Worm (Caenorhabditis elegans) whole organism, L4 larva: ENCODE results near the gene F10E7.9.

ENCODE experiments used
- F10B5.3 ChIP-seq: sonication (generic microtip); optimal IDR thresholded peaks from 2 replicates; lab custom pipeline; 2016; ENCODE audit warnings: mild to moderate bottlenecking, missing genetic modification characterization, missing compliant biosample characterization
- F37D6.2 ChIP-seq: sonication (generic microtip); optimal IDR thresholded peaks from 2 replicates; lab custom pipeline; 2016; ENCODE audit warnings: mild to moderate bottlenecking, missing genetic modification characterization, missing compliant biosample characterization
- T26A8.4 ChIP-seq: fragments of 200-800 bp; sonication (Bioruptor generic); IDR thresholded peaks from 2 replicates; pipeline ENCODE4 v1.3.6; 2022; ENCODE audit warnings: missing genetic modification characterization, missing compliant biosample characterization
- ZK337.2 ChIP-seq: fragments of 200-800 bp; sonication (Bioruptor generic); IDR thresholded peaks from 2 replicates; pipeline ENCODE4 v1.3.6; 2022; ENCODE audit warnings: missing genetic modification reagents, missing genetic modification characterization, missing compliant biosample characterization
- aha-1 ChIP-seq: fragments of 150-350 bp; peaks from one replicate; lab custom pipeline; 2014; ENCODE audit warnings: missing biosample characterization, missing genetic modification characterization
- ama-1 ChIP-seq: fragments of 150-350 bp; optimal IDR thresholded peaks from 2 replicates; lab custom pipeline; 2014; ENCODE audit warnings: inconsistent platforms, mixed read lengths
- ceh-32 ChIP-seq: sonication (generic microtip); optimal IDR thresholded peaks from 2 replicates; lab custom pipeline; 2016; ENCODE audit warnings: mild to moderate bottlenecking, missing genetic modification characterization, missing compliant biosample characterization; ENCODE audit not compliant: poor library complexity
- ceh-82 ChIP-seq: sonication (generic microtip); optimal IDR thresholded peaks from 2 replicates; lab custom pipeline; 2017; ENCODE audit warnings: missing biosample characterization, missing genetic modification characterization
- dmd-6 ChIP-seq: fragments of 200-800 bp; sonication (Bioruptor generic); IDR thresholded peaks from 2 replicates; pipeline ENCODE4 v1.3.6; 2022; ENCODE audit warnings: missing genetic modification reagents, missing genetic modification characterization, missing compliant biosample characterization
- dpl-1 ChIP-seq: fragments of 150-350 bp; optimal IDR thresholded peaks from 2 replicates; lab custom pipeline; 2014; ENCODE audit warnings: missing biosample characterization, missing genetic modification reagents, missing genetic modification characterization
- dve-1 ChIP-seq: sonication (generic microtip); optimal IDR thresholded peaks from 2 replicates; lab custom pipeline; 2017; ENCODE audit warnings: antibody characterized with exemption, mild to moderate bottlenecking, missing genetic modification characterization, missing compliant biosample characterization; ENCODE audit not compliant: insufficient read depth
- egl-43 ChIP-seq: fragments of 200-800 bp; sonication (Bioruptor generic); IDR thresholded peaks from 2 replicates; pipeline ENCODE4 v1.3.6; 2022; ENCODE audit warnings: missing genetic modification reagents, missing genetic modification characterization, missing compliant biosample characterization
- fkh-10 ChIP-seq: fragments of 150-350 bp; optimal IDR thresholded peaks from 2 replicates; lab custom pipeline; 2014; ENCODE audit warnings: missing biosample characterization, missing genetic modification reagents, missing genetic modification characterization
- hif-1 ChIP-seq, 2 experiments: sonication (generic microtip); optimal IDR thresholded peaks; 2 replicates each; lab custom pipeline; 2016 to 2017; ENCODE audit warnings: missing compliant biosample characterization in 2 of 2, missing genetic modification characterization in 2 of 2, missing genetic modification reagents in 2 of 2, missing genotype in 2 of 2, mild to moderate bottlenecking in 1 of 2
- hlh-11 ChIP-seq: fragments of 200-800 bp; sonication (Bioruptor generic); optimal IDR thresholded peaks from 2 replicates; lab custom pipeline; 2018; ENCODE audit warnings: mild to moderate bottlenecking, missing genetic modification characterization, missing compliant biosample characterization
- jun-1 ChIP-seq: fragments of 150-350 bp; optimal IDR thresholded peaks from 2 replicates; lab custom pipeline; 2014; ENCODE audit warnings: missing biosample characterization, missing genetic modification reagents, missing genetic modification characterization
- lim-7 ChIP-seq: fragments of 200-800 bp; sonication (Bioruptor generic); IDR thresholded peaks from 2 replicates; pipeline ENCODE4 v1.3.6; 2022; ENCODE audit warnings: missing genetic modification characterization, missing compliant biosample characterization
- lin-13 ChIP-seq: fragments of 150-350 bp; optimal IDR thresholded peaks from 2 replicates; lab custom pipeline; 2014; ENCODE audit warnings: missing biosample characterization, missing genetic modification reagents, missing genetic modification characterization
- lin-29 ChIP-seq: fragments of 200-800 bp; sonication (Bioruptor generic); IDR thresholded peaks from 2 replicates; pipeline ENCODE4 v1.3.6; 2022; ENCODE audit warnings: missing genetic modification reagents, missing genetic modification characterization, missing compliant biosample characterization
- madf-9 ChIP-seq: fragments of 200-800 bp; sonication (Bioruptor generic); conservative IDR thresholded peaks from 2 replicates; pipeline ENCODE4 v1.3.6; 2022; ENCODE audit warnings: missing genetic modification reagents, missing genetic modification characterization, missing compliant biosample characterization
- mxl-2 ChIP-seq: fragments of 200-800 bp; sonication (Bioruptor generic); conservative IDR thresholded peaks from 2 replicates; pipeline ENCODE4 v1.3.6; 2022; ENCODE audit warnings: missing genetic modification reagents, missing genetic modification characterization, missing compliant biosample characterization
- nhr-10 ChIP-seq: fragments of 150-350 bp; optimal IDR thresholded peaks from 2 replicates; lab custom pipeline; 2014; ENCODE audit warnings: missing biosample characterization, missing genetic modification characterization
- nhr-102 ChIP-seq: sonication (generic microtip); optimal IDR thresholded peaks from 2 replicates; lab custom pipeline; 2016; ENCODE audit warnings: mild to moderate bottlenecking, missing genetic modification characterization, moderate library complexity, missing compliant biosample characterization
- nhr-111 ChIP-seq: fragments of 200-800 bp; sonication (Bioruptor generic); optimal IDR thresholded peaks from 2 replicates; lab custom pipeline; 2018; ENCODE audit warnings: mild to moderate bottlenecking, missing genetic modification characterization, missing compliant biosample characterization
- nhr-237 ChIP-seq: sonication (generic microtip); optimal IDR thresholded peaks from 2 replicates; lab custom pipeline; 2017; ENCODE audit warnings: missing biosample characterization, missing genetic modification characterization
- nhr-28 ChIP-seq: fragments of 150-350 bp; optimal IDR thresholded peaks from 2 replicates; lab custom pipeline; 2014; ENCODE audit warnings: missing biosample characterization, missing genetic modification characterization
- nhr-41 ChIP-seq: fragments of 200-800 bp; sonication (Bioruptor generic); IDR thresholded peaks from 2 replicates; pipeline ENCODE4 v1.3.6; 2022; ENCODE audit warnings: missing genetic modification reagents, missing genetic modification characterization, missing compliant biosample characterization
- nhr-76 ChIP-seq: fragments of 150-350 bp; optimal IDR thresholded peaks from 2 replicates; lab custom pipeline; 2014; ENCODE audit warnings: missing biosample characterization, missing genetic modification characterization
- nhr-77 ChIP-seq: fragments of 150-350 bp; optimal IDR thresholded peaks from 2 replicates; lab custom pipeline; 2014; ENCODE audit warnings: missing biosample characterization, missing genetic modification characterization
- pha-4 ChIP-seq, 2 experiments: fragments of 150-350 bp in 1 of 2; fragments of 200-800 bp in 1 of 2; sonication (Bioruptor generic) in 1 of 2; IDR thresholded peaks in 1 of 2; optimal IDR thresholded peaks in 1 of 2; 2 replicates each; pipeline versions ENCODE4 v1.3.6 to Lab custom; 2014 to 2022; ENCODE audit warnings: missing genetic modification characterization in 2 of 2, missing genetic modification reagents in 2 of 2, missing biosample characterization in 1 of 2, missing compliant biosample characterization in 1 of 2
- php-3 ChIP-seq: fragments of 200-800 bp; sonication (Bioruptor generic); IDR thresholded peaks from 2 replicates; pipeline ENCODE4 v1.3.6; 2022; ENCODE audit warnings: missing genetic modification reagents, missing genetic modification characterization, missing compliant biosample characterization
- pqm-1 ChIP-seq: sonication (generic microtip); optimal IDR thresholded peaks from 2 replicates; lab custom pipeline; 2017; ENCODE audit warnings: missing biosample characterization, missing genetic modification characterization
- rbr-2 ChIP-seq: sonication (generic microtip); optimal IDR thresholded peaks from 2 replicates; lab custom pipeline; 2016; ENCODE audit warnings: missing genotype, missing genetic modification characterization, missing compliant biosample characterization
- saeg-2 ChIP-seq: fragments of 200-800 bp; sonication (Bioruptor generic); IDR thresholded peaks from 2 replicates; pipeline ENCODE4 v1.3.6; 2022; ENCODE audit warnings: missing genetic modification reagents, missing genetic modification characterization, missing compliant biosample characterization
- sdz-12 ChIP-seq: fragments of 200-800 bp; sonication (Bioruptor generic); optimal IDR thresholded peaks from 2 replicates; lab custom pipeline; 2018; ENCODE audit warnings: mild to moderate bottlenecking, missing genetic modification characterization, missing compliant biosample characterization
- snpc-1.2 ChIP-seq: fragments of 200-800 bp; sonication (Bioruptor generic); IDR thresholded peaks from 2 replicates; pipeline ENCODE4 v1.3.6; 2022; ENCODE audit warnings: missing genetic modification reagents, missing genetic modification characterization, missing compliant biosample characterization
- spr-1 ChIP-seq: sonication (generic microtip); optimal IDR thresholded peaks from 2 replicates; lab custom pipeline; 2016; ENCODE audit warnings: mild to moderate bottlenecking, missing genetic modification characterization, missing compliant biosample characterization
- spr-3 ChIP-seq: fragments of 200-800 bp; sonication (Bioruptor generic); optimal IDR thresholded peaks from 2 replicates; lab custom pipeline; 2018; ENCODE audit warnings: mild to moderate bottlenecking, missing genetic modification characterization, missing compliant biosample characterization
- tag-97 ChIP-seq: fragments of 200-800 bp; sonication (Bioruptor generic); IDR thresholded peaks from 2 replicates; pipeline ENCODE4 v1.3.6; 2022; ENCODE audit warnings: missing genetic modification characterization, missing compliant biosample characterization
- tra-1 ChIP-seq: fragments of 200-800 bp; sonication (Bioruptor generic); IDR thresholded peaks from 2 replicates; pipeline ENCODE4 v1.3.6; 2022; ENCODE audit warnings: missing genetic modification reagents, missing genetic modification characterization, missing compliant biosample characterization
- unc-62 ChIP-seq, 3 experiments: fragments of 150-350 bp in 1 of 3; sonication (generic microtip); optimal IDR thresholded peaks in 2 of 3; peaks in 1 of 3; 1 replicate in 1 of 3; 2 replicates in 2 of 3; lab custom pipeline; 2014 to 2017; ENCODE audit warnings: missing biosample characterization in 3 of 3, missing genetic modification characterization in 3 of 3, missing genetic modification reagents in 3 of 3, missing genotype in 1 of 3
- vab-7 ChIP-seq: fragments of 200-800 bp; sonication (Bioruptor generic); IDR thresholded peaks from 2 replicates; pipeline ENCODE4 v1.3.6; 2022; ENCODE audit warnings: missing genetic modification reagents, missing genetic modification characterization, missing compliant biosample characterization
- zfp-3 ChIP-seq: fragments of 200-800 bp; sonication (Bioruptor generic); conservative IDR thresholded peaks from 2 replicates; pipeline ENCODE4 v1.3.6; 2022; ENCODE audit warnings: missing genetic modification reagents, missing genetic modification characterization, missing compliant biosample characterization
- ztf-7 ChIP-seq: fragments of 150-350 bp; optimal IDR thresholded peaks from 2 replicates; lab custom pipeline; 2014; ENCODE audit warnings: missing biosample characterization, missing genetic modification characterization

The F10E7.9 gene

DNA sequence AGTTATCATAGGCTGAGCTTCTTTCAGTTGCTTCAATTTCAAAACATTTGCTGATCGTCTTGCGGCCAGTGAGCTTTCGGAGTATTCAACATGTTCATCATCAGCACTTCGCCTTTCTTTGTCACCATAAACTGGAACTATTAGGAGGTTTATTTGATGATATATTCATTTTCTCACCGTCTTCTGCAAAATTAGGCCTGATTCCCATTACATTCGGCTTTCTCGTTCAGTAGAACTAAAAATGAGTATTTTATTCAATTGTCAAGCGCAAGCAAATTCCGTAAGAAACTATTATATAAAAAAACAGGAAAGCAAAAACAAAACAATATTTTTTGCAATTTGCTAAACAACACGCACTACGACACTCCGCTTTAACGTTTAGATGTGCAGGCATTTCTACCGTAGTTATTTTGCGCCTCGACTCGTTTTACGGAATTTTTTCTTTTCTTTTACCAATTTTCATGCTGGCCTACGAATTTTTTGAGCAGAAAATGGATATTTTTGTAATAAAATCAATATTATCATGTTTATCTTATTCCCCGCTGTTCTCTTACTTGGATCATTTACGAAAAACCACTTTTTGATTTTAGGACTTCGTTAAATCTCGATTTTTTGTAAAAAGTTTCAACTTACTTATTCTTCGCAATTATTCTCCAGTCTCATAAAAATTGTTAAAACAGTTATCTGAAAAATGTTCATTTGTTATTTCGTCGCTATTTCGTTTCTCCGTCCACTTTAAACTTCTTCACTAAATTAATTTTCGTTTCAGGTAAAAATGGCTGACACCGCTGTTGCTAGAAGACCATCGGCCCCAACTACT, 4.9 kb downstream of the F10E7.9 start, which contains the start of the genes farl-11 and rpl-33 (continued):
- TF ChIP-seq nhr-111 (GFP tag; lab: Kevin White, UChicago) (no peak), nhr-10 (tag; lab: Kevin White, UChicago) (no peak), dmd-6 (GFP tag; lab: Robert Waterston, UW) (peak; percentile 29; the same call in 1 of the 2 replicates), php-3 (no peak), snpc-1.2 (GFP tag; lab: Robert Waterston, UW) (no peak), unc-62 (GFP tag; optimal IDR thresholded peaks at IDR 0.05 in 1 of 2; lab: Kevin White, UChicago) (peak in 1 of 2 experiments; percentile 99), unc-62 (tag; optimal IDR thresholded peaks at IDR 0.05; lab: Kevin White, UChicago) (no peak), lim-7 (GFP tag; lab: Robert Waterston, UW) (no peak), madf-9 (no peak), dpl-1 (GFP tag; lab: Kevin White, UChicago) (peak; percentile 72), hif-1 (tag; optimal IDR thresholded peaks at IDR 0.05; lab: Kevin White, UChicago) (peak in 1 of 2 experiments; percentile 84), ceh-82 (tag; lab: Kevin White, UChicago) (no peak), aha-1 (tag; lab: Kevin White, UChicago) (peak; percentile 97), F37D6.2 (tag; lab: Kevin White, UChicago) (peak; percentile 40), nhr-237 (tag; lab: Kevin White, UChicago) (no peak), fkh-10 (GFP tag; lab: Kevin White, UChicago) (peak; percentile 58), lin-13 (peak; percentile 78), ZK337.2 (no peak), hlh-11 (peak; percentile 54), tag-97 (GFP tag; lab: Robert Waterston, UW) (no peak), pha-4 (GFP tag; IDR thresholded peaks at IDR 0.05; lab: Robert Waterston, UW) (no peak), pha-4 (tag; optimal IDR thresholded peaks at IDR 0.05; lab: Kevin White, UChicago) (peak; percentile 90), tra-1 (GFP tag; lab: Robert Waterston, UW) (no peak), spr-3 (no peak), sdz-12 (GFP tag; lab: Kevin White, UChicago) (no peak), ztf-7 (tag; lab: Kevin White, UChicago) (no peak), saeg-2 (GFP tag; lab: Robert Waterston, UW) (no peak), rbr-2 (tag; lab: Kevin White, UChicago) (peak; percentile 71), nhr-102 (tag; lab: Kevin White, UChicago) (no peak), nhr-77 (tag; lab: Kevin White, UChicago) (peak; percentile 92), pqm-1 (tag; lab: Kevin White, UChicago) (no peak), jun-1 (peak; percentile 39), T26A8.4 (peak; percentile 35; the same call in 1 of the 2 replicates), ceh-32 (no peak), zfp-3 (GFP tag; lab: Robert Waterston, UW) (no peak), spr-1 (tag; lab: Kevin White, UChicago) (peak; percentile 16), ama-1 (peak; percentile 11), nhr-76 (no peak), egl-43 (GFP tag; lab: Robert Waterston, UW) (no peak), nhr-41 (GFP tag; lab: Robert Waterston, UW) (no peak), lin-29 (GFP tag; lab: Robert Waterston, UW) (no peak), vab-7 (GFP tag; lab: Robert Waterston, UW) (no peak), F10B5.3 (tag; lab: Kevin White, UChicago) (no peak), nhr-28 (peak; percentile 70), dve-1 (tag; lab: Kevin White, UChicago) (peak; percentile 63), mxl-2 (no peak)
- TF ChIP-seq, all 104 proteins: peak for 35
